Worm (Caenorhabditis elegans): Measurements from ENCODE around the gene C15H9.3.

Gene C15H9.3

ce11 chrX:6097551-6097950, 18.1 kb upstream of the C15H9.3 start, which contains the start of gene C15H9.4 (continued):
- TF ChIP-seq pag-3 (tag; optimal IDR thresholded peaks at IDR 0.05; ENCODE audit: borderline replicate concordance, insufficient read depth) (no peak), isw-1 (GFP tag; IDR thresholded peaks at IDR 0.05) (peak; percentile 29; the same call in 1 of the 2 replicates), C34B4.2 (tag; optimal IDR thresholded peaks at IDR 0.05) (no peak), aly-2 (tag; optimal IDR thresholded peaks at IDR 0.05) (no peak), tlp-1 (tag; optimal IDR thresholded peaks at IDR 0.05) (no peak), C16A3.4 (tag; optimal IDR thresholded peaks at IDR 0.05) (no peak), zip-4 (GFP tag; optimal IDR thresholded peaks at IDR 0.05) (no peak), nhr-12 (tag; optimal IDR thresholded peaks at IDR 0.05) (no peak), skn-1 (tag; optimal IDR thresholded peaks at IDR 0.05) (peak; percentile 21), fkh-10 (GFP tag; optimal IDR thresholded peaks at IDR 0.05) (no peak), ceh-8 (GFP tag; optimal IDR thresholded peaks at IDR 0.05) (no peak), vab-15 (tag; optimal IDR thresholded peaks at IDR 0.05) (peak; percentile 26), pqm-1 (tag; optimal IDR thresholded peaks at IDR 0.05) (no peak), nhr-84 (tag; optimal IDR thresholded peaks at IDR 0.05) (no peak), mef-2 (tag; optimal IDR thresholded peaks at IDR 0.05) (no peak), fkh-4 (tag; optimal IDR thresholded peaks at IDR 0.05; ENCODE audit: borderline replicate concordance) (no peak), nhr-28 (tag; optimal IDR thresholded peaks at IDR 0.05) (no peak), irx-1 (tag; optimal IDR thresholded peaks at IDR 0.05) (no peak), elt-2 (tag; optimal IDR thresholded peaks at IDR 0.05) (no peak), pax-3 (tag; optimal IDR thresholded peaks at IDR 0.05) (no peak), grh-1 (GFP tag; IDR thresholded peaks at IDR 0.05) (no peak), zag-1 (tag; optimal IDR thresholded peaks at IDR 0.05) (no peak), snu-23 (GFP tag; optimal IDR thresholded peaks at IDR 0.05) (peak; percentile 67), ets-5 (GFP tag; IDR thresholded peaks at IDR 0.05) (no peak), C04F5.9 (tag; optimal IDR thresholded peaks at IDR 0.05) (no peak), hpl-2 (GFP tag; optimal IDR thresholded peaks at IDR 0.05) (no peak), lin-14 (GFP tag; optimal IDR thresholded peaks at IDR 0.05) (peak; percentile 78), fos-1 (tag; optimal IDR thresholded peaks at IDR 0.05) (no peak), nhr-11 (tag; optimal IDR thresholded peaks at IDR 0.05) (no peak), nhr-47 (tag; optimal IDR thresholded peaks at IDR 0.05) (peak; percentile 61), ces-1 (GFP tag; optimal IDR thresholded peaks at IDR 0.05) (no peak), nhr-19 (GFP tag; conservative IDR thresholded peaks at IDR 0.05) (peak; percentile 41; the same call in 1 of the 2 replicates), hlh-4 (tag; optimal IDR thresholded peaks at IDR 0.05) (no peak), xbp-1 (tag; optimal IDR thresholded peaks at IDR 0.05) (peak; percentile 98), swsn-7 (tag; optimal IDR thresholded peaks at IDR 0.05) (peak; percentile 62), egl-13 (tag; optimal IDR thresholded peaks at IDR 0.05) (peak; percentile 58), aha-1 (tag; optimal IDR thresholded peaks at IDR 0.05) (no peak), rnt-1 (tag; optimal IDR thresholded peaks at IDR 0.05) (peak; percentile 75), nhr-90 (tag; optimal IDR thresholded peaks at IDR 0.05; ENCODE audit: poor library complexity) (peak; percentile 30), tbx-2 (tag; optimal IDR thresholded peaks at IDR 0.05) (peak; percentile 54), unc-98 (GFP tag; IDR thresholded peaks at IDR 0.05) (no peak), ama-1 (optimal IDR thresholded peaks at IDR 0.05) (no peak), nhr-85 (tag) (peak; percentile 54), sup-37 (GFP tag; optimal IDR thresholded peaks at IDR 0.05) (no peak), lin-39 (tag; optimal IDR thresholded peaks at IDR 0.05) (no peak), lin-13 (GFP tag; optimal IDR thresholded peaks at IDR 0.05) (no peak), fkh-8 (tag; optimal IDR thresholded peaks at IDR 0.05) (peak; percentile 44), Y116A8C.19 (tag; optimal IDR thresholded peaks at IDR 0.05; ENCODE audit: borderline replicate concordance) (no peak), nhr-71 (tag; optimal IDR thresholded peaks at IDR 0.05) (peak; percentile 69)
